Worm (Caenorhabditis elegans): ENCODE data around the gene pigt-1.

Gene pigt-1

DNA sequence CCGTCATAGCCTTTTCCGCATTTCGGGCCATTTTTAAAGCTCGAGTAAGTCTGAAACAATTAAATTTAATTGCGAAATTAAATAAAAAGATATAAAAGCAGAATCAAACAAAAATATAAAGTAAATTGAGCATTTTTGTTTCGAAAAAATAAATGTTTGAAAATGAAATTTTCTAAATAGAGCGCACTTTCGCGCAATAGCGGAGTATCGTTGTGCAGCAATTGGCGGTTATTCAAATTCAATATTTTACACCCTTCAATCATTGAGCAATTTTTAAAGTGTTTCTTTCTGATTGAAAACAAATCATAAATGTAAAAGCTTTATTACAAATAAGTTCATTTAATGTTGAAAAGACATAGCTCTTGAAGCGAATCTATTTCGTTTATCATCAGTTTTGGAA, 42.0 kb upstream of the pigt-1 start, which contains the start of gene isy-1 (continued):
- TF ChIP-seq egl-27 (tag; optimal IDR thresholded peaks at IDR 0.05) (no peak), fos-1 (tag; optimal IDR thresholded peaks at IDR 0.05) (peak; percentile 51), nhr-76 (tag; optimal IDR thresholded peaks at IDR 0.05) (no peak), skn-1 (tag; optimal IDR thresholded peaks at IDR 0.05) (peak; percentile 88), nhr-47 (tag; optimal IDR thresholded peaks at IDR 0.05) (peak; percentile 75), jun-1 (tag; optimal IDR thresholded peaks at IDR 0.05) (peak; percentile 23), mef-2 (tag; optimal IDR thresholded peaks at IDR 0.05) (no peak), sup-37 (GFP tag; optimal IDR thresholded peaks at IDR 0.05) (no peak), nhr-84 (tag; optimal IDR thresholded peaks at IDR 0.05) (no peak), hpl-2 (GFP tag; optimal IDR thresholded peaks at IDR 0.05) (no peak), F16B12.6 (tag; optimal IDR thresholded peaks at IDR 0.05) (peak; percentile 30), aly-2 (tag; optimal IDR thresholded peaks at IDR 0.05) (no peak), ceh-90 (tag; optimal IDR thresholded peaks at IDR 0.05) (no peak), ceh-82 (tag; optimal IDR thresholded peaks at IDR 0.05) (peak; percentile 37 to 75 (median 71)), Y116A8C.19 (tag; optimal IDR thresholded peaks at IDR 0.05; ENCODE audit: borderline replicate concordance) (no peak), lin-39 (tag; optimal IDR thresholded peaks at IDR 0.05) (no peak), mdl-1 (tag; optimal IDR thresholded peaks at IDR 0.05) (peak in 1 of 2 experiments; percentile 53), efl-3 (GFP tag; optimal IDR thresholded peaks at IDR 0.05) (no peak), lin-13 (GFP tag; optimal IDR thresholded peaks at IDR 0.05) (peak; percentile 48), tbx-2 (tag; optimal IDR thresholded peaks at IDR 0.05) (no peak), ceh-88 (GFP tag; IDR thresholded peaks at IDR 0.05) (no peak), ceh-63 (GFP tag; optimal IDR thresholded peaks at IDR 0.05) (no peak), nhr-77 (tag; optimal IDR thresholded peaks at IDR 0.05) (peak; percentile 33), zip-4 (GFP tag; optimal IDR thresholded peaks at IDR 0.05) (no peak), grh-1 (GFP tag; IDR thresholded peaks at IDR 0.05) (no peak; the same call in 1 of the 2 replicates), pag-3 (tag; optimal IDR thresholded peaks at IDR 0.05; ENCODE audit: borderline replicate concordance, insufficient read depth) (no peak), snu-23 (GFP tag; optimal IDR thresholded peaks at IDR 0.05) (peak; percentile 80), dpl-1 (GFP tag; optimal IDR thresholded peaks at IDR 0.05) (peak; percentile 92 to 96 (median 94)), C16A3.4 (tag; optimal IDR thresholded peaks at IDR 0.05) (peak; percentile 87), elt-2 (tag; optimal IDR thresholded peaks at IDR 0.05) (no peak), nhr-12 (tag; optimal IDR thresholded peaks at IDR 0.05) (no peak), ceh-8 (GFP tag; optimal IDR thresholded peaks at IDR 0.05) (peak; percentile 17), nhr-237 (tag; optimal IDR thresholded peaks at IDR 0.05) (no peak), blmp-1 (tag; optimal IDR thresholded peaks at IDR 0.05) (peak; percentile 93), unc-130 (tag; optimal IDR thresholded peaks at IDR 0.05) (peak; percentile 43), ztf-11 (tag; optimal IDR thresholded peaks at IDR 0.05) (no peak), pqm-1 (tag; optimal IDR thresholded peaks at IDR 0.05) (no peak), alr-1 (tag; optimal IDR thresholded peaks at IDR 0.05; ENCODE audit: borderline replicate concordance) (no peak), sox-4 (tag; optimal IDR thresholded peaks at IDR 0.05) (peak; percentile 42), nhr-20 (tag; optimal IDR thresholded peaks at IDR 0.05) (peak; percentile 74), nhr-28 (tag; optimal IDR thresholded peaks at IDR 0.05) (no peak), unc-30 (tag; optimal IDR thresholded peaks at IDR 0.05) (no peak), snpc-4 (tag; optimal IDR thresholded peaks at IDR 0.05) (peak; percentile 70), ama-1 (optimal IDR thresholded peaks at IDR 0.05) (no peak), nhr-19 (GFP tag; conservative IDR thresholded peaks at IDR 0.05) (peak; percentile 73), nhr-71 (tag; optimal IDR thresholded peaks at IDR 0.05) (peak; percentile 81), irx-1 (tag; optimal IDR thresholded peaks at IDR 0.05) (peak; percentile 29), xbp-1 (tag; optimal IDR thresholded peaks at IDR 0.05) (peak; percentile 70), fkh-10 (GFP tag; optimal IDR thresholded peaks at IDR 0.05) (peak; percentile 26), nhr-90 (tag; optimal IDR thresholded peaks at IDR 0.05; ENCODE audit: poor library complexity) (peak; percentile 53), unc-86 (tag; optimal IDR thresholded peaks at IDR 0.05) (peak; percentile 45), pax-3 (tag; optimal IDR thresholded peaks at IDR 0.05) (peak; percentile 24), dsc-1 (tag; optimal IDR thresholded peaks at IDR 0.05) (peak; percentile 60), mep-1 (tag; optimal IDR thresholded peaks at IDR 0.05) (peak; percentile 90)

Measured in whole organism, L1 larva.